Fruit fly (Drosophila melanogaster): ENCODE results near the gene CG13008.

The CG13008 gene

DNA sequence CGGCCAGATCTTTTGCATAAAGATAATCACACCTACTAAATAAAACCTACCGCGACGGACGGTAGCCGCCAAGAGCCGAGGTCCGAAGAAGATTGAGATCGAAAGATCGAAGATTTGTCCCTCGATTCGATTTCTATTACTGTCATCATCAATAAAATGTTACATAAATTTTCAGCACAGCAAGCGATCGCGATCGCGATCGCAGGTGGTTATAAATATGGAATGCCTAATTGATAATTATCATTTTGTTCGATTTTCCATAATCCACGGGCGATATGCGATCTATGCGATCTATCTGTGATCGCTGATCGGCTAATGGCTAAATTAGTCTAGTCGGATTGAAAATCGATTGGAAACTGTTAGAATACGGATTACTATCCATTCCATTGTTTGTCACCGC lies 22.1 kb downstream of the CG13008 start:
- TF ChIP-seq Dll (optimal IDR thresholded peaks at IDR 0.05) (no peak), usp (GFP tag; optimal IDR thresholded peaks at IDR 0.05) (no peak), psq (optimal IDR thresholded peaks at IDR 0.05) (no peak), CG8478 (optimal IDR thresholded peaks at IDR 0.05) (no peak), pan (optimal IDR thresholded peaks at IDR 0.05) (no peak), EcR (GFP tag; optimal IDR thresholded peaks at IDR 0.05) (no peak)

DNA sequence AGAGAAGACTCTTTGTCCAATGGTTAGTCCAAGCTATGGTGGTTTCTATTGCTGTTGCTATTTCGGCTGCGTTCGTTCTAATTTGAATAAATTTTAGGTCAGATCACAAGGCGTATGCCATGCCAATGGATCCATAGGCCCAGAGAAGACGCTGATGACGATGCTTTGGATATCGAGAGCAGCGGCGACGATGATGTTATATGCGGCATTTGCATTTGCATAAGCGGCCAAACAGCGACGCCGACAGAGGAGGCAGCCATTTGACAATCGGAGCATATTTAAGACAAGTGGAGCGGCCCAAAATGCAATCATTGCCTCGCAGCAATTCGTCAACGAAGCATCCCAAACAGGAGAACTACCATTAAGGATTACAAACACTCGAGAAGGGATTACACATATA lies 23.5 kb downstream of the CG13008 start, which contains the start of gene TwdlY:
TSS of gene TwdlY (plus strand) at position 301 of the 400 bp plus-strand sequence.
- no peak for TF ChIP-seq Dll (optimal IDR thresholded peaks at IDR 0.05)
- TF ChIP-seq CG8478 (optimal IDR thresholded peaks at IDR 0.05) = no peak
- TF ChIP-seq EcR (GFP tag; optimal IDR thresholded peaks at IDR 0.05) = no peak
- no peak for TF ChIP-seq psq (optimal IDR thresholded peaks at IDR 0.05)
- no peak for TF ChIP-seq pan (optimal IDR thresholded peaks at IDR 0.05)
- no peak for TF ChIP-seq usp (GFP tag; optimal IDR thresholded peaks at IDR 0.05)

DNA sequence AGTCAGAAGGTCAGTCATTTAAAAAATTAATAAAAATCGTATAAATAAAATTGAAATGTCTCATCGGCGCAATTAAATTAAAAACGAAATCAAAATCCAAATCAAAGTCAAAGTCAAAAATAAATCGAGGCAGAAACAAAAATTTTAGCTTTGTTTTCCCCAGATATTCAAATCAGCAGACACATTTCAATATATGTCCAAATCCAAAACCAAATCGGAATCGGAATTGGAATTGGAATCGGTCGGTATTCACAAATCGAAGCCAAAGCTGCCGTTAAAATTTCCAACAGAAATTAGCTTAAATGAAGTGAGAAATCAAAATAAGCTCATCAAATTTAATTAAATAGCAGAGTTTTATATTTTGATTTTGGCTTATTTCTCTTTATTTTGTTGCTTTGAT lies 25.1 kb downstream of the CG13008 start:
- TF ChIP-seq Dll (optimal IDR thresholded peaks at IDR 0.05) = no peak
- TF ChIP-seq psq (optimal IDR thresholded peaks at IDR 0.05) = no peak
- TF ChIP-seq pan (optimal IDR thresholded peaks at IDR 0.05) = no peak
- no peak for TF ChIP-seq CG8478 (optimal IDR thresholded peaks at IDR 0.05)
- no peak for TF ChIP-seq usp (GFP tag; optimal IDR thresholded peaks at IDR 0.05)
- TF ChIP-seq EcR (GFP tag; optimal IDR thresholded peaks at IDR 0.05) = no peak

DNA sequence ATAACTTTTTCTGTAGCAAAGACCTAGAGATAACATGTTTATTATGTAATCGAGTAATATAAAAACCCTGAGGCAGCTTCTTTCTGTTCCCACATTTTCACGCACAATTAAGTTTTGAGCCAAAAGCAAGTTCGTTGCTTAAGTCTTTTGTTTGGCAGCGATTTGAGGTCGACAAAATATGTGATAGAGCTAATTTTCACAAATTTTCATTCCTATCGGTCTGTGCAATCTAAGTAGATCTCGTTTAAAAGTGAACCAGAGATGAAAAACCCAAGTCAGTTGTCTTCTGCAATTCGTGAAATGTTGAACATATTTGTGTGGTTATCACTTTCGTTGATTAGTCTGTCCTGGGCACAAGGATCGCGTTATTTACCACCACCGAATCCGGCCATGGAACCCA lies 26.8 kb downstream of the CG13008 start, which contains the start of gene TwdlZ:
TSS of gene TwdlZ (plus strand) at position 301 of the 400 bp plus-strand sequence.
- TF ChIP-seq psq (optimal IDR thresholded peaks at IDR 0.05) = no peak
- TF ChIP-seq usp (GFP tag; optimal IDR thresholded peaks at IDR 0.05) = no peak
- TF ChIP-seq EcR (GFP tag; optimal IDR thresholded peaks at IDR 0.05) = no peak
- TF ChIP-seq CG8478 (optimal IDR thresholded peaks at IDR 0.05) = no peak
- no peak for TF ChIP-seq Dll (optimal IDR thresholded peaks at IDR 0.05)

DNA sequence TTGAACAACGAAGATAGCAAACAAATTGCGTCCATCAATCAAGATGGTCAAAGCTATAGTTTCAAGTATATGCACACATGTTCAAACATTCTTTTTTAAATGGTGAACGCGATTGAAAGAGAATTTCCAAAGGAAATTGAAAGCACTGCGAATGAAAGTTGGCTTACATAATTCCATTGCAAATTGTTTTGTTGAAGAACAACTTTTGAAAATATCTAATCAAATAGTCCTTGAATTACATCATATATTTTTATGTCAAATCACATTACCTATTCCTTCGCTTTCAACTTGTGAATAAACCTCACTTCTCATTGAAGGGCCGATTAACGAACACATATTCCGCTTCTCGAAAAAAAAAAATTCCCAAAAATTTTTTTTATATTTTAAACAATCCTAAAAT lies 29.5 kb downstream of the CG13008 start, which contains the start of gene CG32568:
TSS of gene CG32568 (plus strand) at position 301 of the 400 bp plus-strand sequence.
- TF ChIP-seq pan (optimal IDR thresholded peaks at IDR 0.05) = no peak
- no peak for TF ChIP-seq EcR (GFP tag; optimal IDR thresholded peaks at IDR 0.05)
- no peak for TF ChIP-seq Dll (optimal IDR thresholded peaks at IDR 0.05)
- TF ChIP-seq CG8478 (optimal IDR thresholded peaks at IDR 0.05) = no peak
- no peak for TF ChIP-seq usp (GFP tag; optimal IDR thresholded peaks at IDR 0.05)
- no peak for TF ChIP-seq psq (optimal IDR thresholded peaks at IDR 0.05)

DNA sequence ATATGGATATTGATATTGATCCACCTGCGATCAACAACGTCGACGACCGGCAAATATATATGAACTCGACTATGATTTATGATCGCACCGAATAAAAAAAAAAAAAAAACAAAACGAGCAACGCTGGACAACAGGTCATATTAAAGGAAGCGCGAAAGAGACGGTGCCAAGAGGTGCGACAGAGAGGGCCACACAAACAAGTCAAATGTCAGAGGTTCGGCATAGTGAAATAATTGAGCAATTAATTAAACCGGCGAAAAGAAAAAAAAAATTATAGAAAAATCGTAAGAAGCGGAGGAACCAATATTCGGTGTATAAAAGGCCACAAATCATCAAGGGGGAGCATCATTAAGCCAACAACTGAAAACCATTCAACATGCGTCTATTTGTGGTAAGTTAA lies 31.4 kb downstream of the CG13008 start, which contains the start of gene Twdlalpha:
TSS of gene Twdlalpha (plus strand) at position 301 of the 400 bp plus-strand sequence.
- no peak for TF ChIP-seq Dll (optimal IDR thresholded peaks at IDR 0.05)
- TF ChIP-seq EcR (GFP tag; optimal IDR thresholded peaks at IDR 0.05) = no peak
- TF ChIP-seq pan (optimal IDR thresholded peaks at IDR 0.05) = no peak
- no peak for TF ChIP-seq psq (optimal IDR thresholded peaks at IDR 0.05)
- no peak for TF ChIP-seq usp (GFP tag; optimal IDR thresholded peaks at IDR 0.05)
- no peak for TF ChIP-seq CG8478 (optimal IDR thresholded peaks at IDR 0.05)

DNA sequence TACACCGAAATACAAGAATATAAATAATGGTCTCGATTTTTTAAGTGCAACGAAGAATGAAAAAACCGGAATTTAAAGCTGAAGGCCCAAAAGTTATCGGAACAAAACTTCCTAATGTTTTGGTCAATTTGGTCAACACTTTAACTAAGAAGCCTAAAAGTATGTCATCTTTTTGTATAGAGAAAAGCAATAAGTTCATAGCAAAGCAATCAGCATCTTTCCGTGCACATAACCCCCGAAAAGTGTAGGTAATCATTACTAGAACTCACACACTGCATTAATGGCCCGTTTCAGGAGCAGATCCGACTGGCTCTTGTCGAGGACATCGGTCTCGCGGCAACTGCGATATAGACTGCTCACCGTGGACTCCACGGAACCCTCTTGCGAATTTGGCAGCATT lies 33.2 kb downstream of the CG13008 start:
- TF ChIP-seq pan (optimal IDR thresholded peaks at IDR 0.05) (no peak), EcR (GFP tag; optimal IDR thresholded peaks at IDR 0.05) (no peak), psq (optimal IDR thresholded peaks at IDR 0.05) (no peak), Dll (optimal IDR thresholded peaks at IDR 0.05) (no peak), usp (GFP tag; optimal IDR thresholded peaks at IDR 0.05) (no peak), CG8478 (optimal IDR thresholded peaks at IDR 0.05) (no peak)

DNA sequence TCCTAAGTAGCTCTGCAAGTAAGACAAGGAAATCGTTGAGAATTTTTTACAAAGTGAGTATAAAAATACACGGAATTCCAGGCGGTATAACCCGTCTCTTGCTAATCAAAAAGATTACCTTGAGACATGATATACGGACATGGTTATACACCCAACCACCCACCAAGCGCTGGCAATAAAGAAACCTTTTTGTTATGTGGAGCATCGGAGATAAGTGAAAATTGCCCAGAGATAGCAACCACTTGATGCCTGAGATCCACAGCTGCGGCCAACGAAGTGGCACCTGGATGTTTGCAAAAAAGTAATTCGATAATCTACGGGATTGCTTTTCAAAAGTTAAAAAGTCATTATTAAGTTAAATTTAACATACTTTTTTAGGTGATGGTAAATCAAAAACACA lies 34.8 kb downstream of the CG13008 start:
- TF ChIP-seq Dll (optimal IDR thresholded peaks at IDR 0.05) = no peak
- TF ChIP-seq EcR (GFP tag; optimal IDR thresholded peaks at IDR 0.05) = no peak
- TF ChIP-seq usp (GFP tag; optimal IDR thresholded peaks at IDR 0.05) = no peak
- TF ChIP-seq pan (optimal IDR thresholded peaks at IDR 0.05) = no peak
- TF ChIP-seq psq (optimal IDR thresholded peaks at IDR 0.05) = no peak
- TF ChIP-seq CG8478 (optimal IDR thresholded peaks at IDR 0.05) = no peak

DNA sequence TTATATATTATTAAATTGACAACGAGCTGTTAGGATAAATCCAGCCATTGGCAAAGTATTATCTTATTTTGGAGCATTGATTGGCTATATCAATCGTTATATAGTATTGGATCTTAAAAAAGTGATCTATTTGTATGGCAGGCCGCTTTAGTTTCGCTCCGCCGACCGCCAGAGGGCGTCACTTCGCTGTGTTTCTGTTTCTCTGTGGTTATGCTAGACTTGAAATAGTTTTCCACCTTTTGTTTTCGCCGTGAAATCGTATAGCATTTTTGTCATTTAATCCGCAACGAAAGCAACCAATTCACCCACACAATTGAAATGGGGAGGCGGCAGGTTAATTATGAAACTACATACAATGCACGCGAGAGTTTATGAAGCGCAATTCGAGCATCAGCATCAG lies 35.7 kb downstream of the CG13008 start:
- TF ChIP-seq psq (optimal IDR thresholded peaks at IDR 0.05) (no peak), usp (GFP tag; optimal IDR thresholded peaks at IDR 0.05) (no peak)

DNA sequence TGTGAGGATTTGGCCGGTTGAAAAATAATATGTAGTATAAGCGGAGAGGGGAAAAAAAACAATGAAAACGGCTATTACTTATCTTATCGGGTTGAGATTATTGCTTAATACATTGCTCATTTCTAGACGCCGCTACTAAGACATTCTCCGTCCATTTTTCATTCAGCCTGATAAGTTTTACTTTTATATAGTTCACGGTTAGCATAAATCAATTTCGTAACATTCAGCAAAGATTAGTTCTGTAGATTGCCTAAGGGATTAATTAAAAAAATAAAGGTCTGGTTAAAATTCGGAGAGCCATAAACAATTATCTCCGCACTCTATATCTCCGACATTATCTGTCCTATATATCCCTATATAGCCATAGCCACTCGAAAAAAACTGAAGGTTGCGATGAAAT lies 36.4 kb downstream of the CG13008 start:
- TF ChIP-seq psq (optimal IDR thresholded peaks at IDR 0.05) = no peak
- TF ChIP-seq EcR (GFP tag; optimal IDR thresholded peaks at IDR 0.05) = no peak
- TF ChIP-seq pan (optimal IDR thresholded peaks at IDR 0.05) = no peak
- no peak for TF ChIP-seq CG8478 (optimal IDR thresholded peaks at IDR 0.05)
- no peak for TF ChIP-seq usp (GFP tag; optimal IDR thresholded peaks at IDR 0.05)
- no peak for TF ChIP-seq Dll (optimal IDR thresholded peaks at IDR 0.05)

DNA sequence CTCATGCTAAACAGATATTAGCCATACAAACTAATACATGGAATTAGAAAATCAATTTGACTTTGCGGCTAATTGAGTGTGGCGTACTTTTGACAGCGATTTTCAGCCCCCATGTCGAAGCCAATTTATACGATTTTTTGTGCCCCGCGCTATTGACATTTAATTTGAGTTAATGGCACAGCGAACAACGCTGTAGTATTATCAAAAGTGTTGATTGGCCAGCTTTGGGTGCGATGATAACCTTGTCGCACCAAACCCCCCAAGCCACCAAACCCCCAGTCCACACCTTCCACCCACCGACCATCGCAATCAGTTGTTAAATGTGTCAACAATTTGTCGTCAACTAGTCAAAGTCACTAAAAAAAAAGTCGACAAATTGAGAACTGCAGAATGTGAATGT lies 38.2 kb downstream of the CG13008 start:
- TF ChIP-seq psq (optimal IDR thresholded peaks at IDR 0.05) (no peak), CG8478 (optimal IDR thresholded peaks at IDR 0.05) (no peak), Dll (optimal IDR thresholded peaks at IDR 0.05) (no peak), pan (optimal IDR thresholded peaks at IDR 0.05) (no peak), usp (GFP tag; optimal IDR thresholded peaks at IDR 0.05) (no peak), EcR (GFP tag; optimal IDR thresholded peaks at IDR 0.05) (no peak)

DNA sequence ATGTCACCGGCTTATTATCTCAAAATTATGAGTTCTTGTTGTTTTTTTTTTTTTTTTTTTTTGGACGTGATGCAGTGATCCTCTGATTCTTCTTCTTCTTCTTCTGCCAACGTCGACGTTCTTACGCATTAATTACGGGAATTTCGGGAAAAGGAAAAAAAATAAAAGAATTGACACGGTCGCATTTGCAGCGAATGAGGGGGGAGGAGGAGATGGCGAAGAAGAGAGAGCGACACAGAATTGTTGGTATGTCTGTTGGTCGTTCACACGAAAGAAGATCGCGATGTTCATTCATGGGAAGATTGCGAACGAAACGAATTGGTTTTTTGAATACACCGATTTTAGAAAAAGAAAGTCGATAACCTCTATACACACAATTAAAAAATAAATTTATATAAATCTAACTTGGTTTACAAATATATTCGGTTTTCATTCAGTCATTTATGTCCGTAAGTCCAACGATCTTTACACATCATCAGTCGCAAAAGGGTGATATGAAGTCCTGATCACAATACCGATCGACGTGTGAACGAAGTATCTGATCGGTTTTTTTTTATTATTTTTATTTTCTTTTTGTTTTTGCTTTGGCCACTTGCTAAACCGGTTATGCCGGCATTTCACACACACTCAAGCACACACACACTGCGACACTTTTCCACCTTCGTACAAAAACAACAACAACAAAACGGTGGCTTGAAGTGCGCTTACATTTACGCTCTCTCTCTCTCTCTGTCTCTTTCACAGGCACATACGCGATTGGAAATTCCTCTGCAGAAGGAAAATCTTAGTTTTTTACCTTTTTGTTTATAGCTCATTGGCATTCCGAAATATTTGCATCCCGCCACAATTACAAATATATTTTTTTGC lies 39.8 kb downstream of the CG13008 start:
- no peak for TF ChIP-seq psq (optimal IDR thresholded peaks at IDR 0.05)
- no peak for TF ChIP-seq usp (GFP tag; optimal IDR thresholded peaks at IDR 0.05)
- no peak for TF ChIP-seq CG8478 (optimal IDR thresholded peaks at IDR 0.05)
- TF ChIP-seq Dll (optimal IDR thresholded peaks at IDR 0.05) = no peak
- no peak for TF ChIP-seq EcR (GFP tag; optimal IDR thresholded peaks at IDR 0.05)
- TF ChIP-seq pan (optimal IDR thresholded peaks at IDR 0.05) = no peak

Measured in whole organism.